Fruit fly (Drosophila melanogaster) whole organism, embryonic: ENCODE data around the gene CG44303.

Experiments
- Asciz ChIP-seq: fragments of 200-800 bp; sonication (Bioruptor generic); optimal IDR thresholded peaks from 2 replicates; lab custom pipeline; 2017; ENCODE audit warnings: missing biosample characterization, mild to moderate bottlenecking, missing genetic modification characterization, missing genetic modification reagents
- BEAF-32 ChIP-seq: fragments of 200-800 bp; sonication (Bioruptor generic); optimal IDR thresholded peaks from 3 replicates; lab custom pipeline; 2017; ENCODE audit warnings: missing biosample characterization, missing genetic modification characterization, mild to moderate bottlenecking, moderate library complexity, missing genetic modification reagents
- CG1024 ChIP-seq: fragments of 200-800 bp; sonication (Bioruptor generic); IDR thresholded peaks from 2 replicates; pipeline ENCODE4 v1.3.6; 2022; ENCODE audit warnings: missing biosample characterization, missing genetic modification characterization
- CG10959 ChIP-seq: fragments of 200-800 bp; sonication (Bioruptor generic); IDR thresholded peaks from 2 replicates; pipeline ENCODE4 v1.3.6; 2022; ENCODE audit warnings: missing biosample characterization, missing genetic modification characterization
- CG11560 ChIP-seq: fragments of 200-800 bp; sonication (Bioruptor generic); IDR thresholded peaks from 3 replicates; pipeline ENCODE4 v1.3.6; 2022; ENCODE audit warnings: missing biosample characterization, missing genetic modification characterization
- CG12219 ChIP-seq: fragments of 200-800 bp; sonication (Bioruptor generic); optimal IDR thresholded peaks from 3 replicates; lab custom pipeline; 2018; ENCODE audit warnings: missing biosample characterization, mild to moderate bottlenecking, missing genetic modification characterization
- CG13424 ChIP-seq: fragments of 200-800 bp; sonication (Bioruptor generic); optimal IDR thresholded peaks from 2 replicates; lab custom pipeline; 2019; ENCODE audit warnings: missing biosample characterization, mild to moderate bottlenecking, missing genetic modification characterization, moderate library complexity
- CG14860 ChIP-seq: fragments of 200-800 bp; sonication (Bioruptor generic); IDR thresholded peaks from 3 replicates; pipeline ENCODE4 v1.3.6; 2022; ENCODE audit warnings: missing biosample characterization, missing genetic modification characterization; ENCODE audit not compliant: partially characterized antibody
- CG15514 ChIP-seq: fragments of 200-800 bp; sonication (Bioruptor generic); optimal IDR thresholded peaks from 3 replicates; lab custom pipeline; 2017; ENCODE audit warnings: missing biosample characterization, missing genetic modification characterization, mild to moderate bottlenecking, moderate library complexity, missing genetic modification reagents
- CG16863 ChIP-seq: fragments of 200-800 bp; sonication (Bioruptor generic); optimal IDR thresholded peaks from 3 replicates; lab custom pipeline; 2016; ENCODE audit warnings: missing biosample characterization, missing genetic modification characterization
- CG31388 ChIP-seq: fragments of 200-800 bp; sonication (Bioruptor generic); optimal IDR thresholded peaks from 2 replicates; lab custom pipeline; 2016; ENCODE audit warnings: missing biosample characterization, missing genetic modification characterization
- CG33213 ChIP-seq: fragments of 200-800 bp; sonication (Bioruptor generic); optimal IDR thresholded peaks from 3 replicates; lab custom pipeline; 2016; ENCODE audit warnings: missing biosample characterization, missing genetic modification characterization
- CG33557 ChIP-seq: fragments of 200-800 bp; sonication (Bioruptor generic); optimal IDR thresholded peaks from 2 replicates; lab custom pipeline; 2019; ENCODE audit warnings: missing biosample characterization, mild to moderate bottlenecking, missing genetic modification characterization, moderate library complexity
- CG42726 ChIP-seq: fragments of 200-800 bp; sonication (Bioruptor generic); IDR thresholded peaks from 2 replicates; pipeline ENCODE4 v1.3.6; 2022; ENCODE audit warnings: missing biosample characterization, missing genetic modification characterization; ENCODE audit not compliant: partially characterized antibody
- CG4360 ChIP-seq: fragments of 200-800 bp; sonication (Bioruptor generic); IDR thresholded peaks from 2 replicates; pipeline ENCODE4 v1.3.6; 2022; ENCODE audit warnings: missing biosample characterization, missing genetic modification characterization
- CG7271 ChIP-seq: fragments of 200-800 bp; sonication (Bioruptor generic); optimal IDR thresholded peaks from 2 replicates; lab custom pipeline; 2018; ENCODE audit warnings: missing biosample characterization, mild to moderate bottlenecking, missing genetic modification characterization, moderate library complexity
- CG7357 ChIP-seq: fragments of 200-800 bp; sonication (Bioruptor generic); IDR thresholded peaks from 3 replicates; pipeline ENCODE4 v1.3.6; 2022; ENCODE audit warnings: missing biosample characterization, missing genetic modification characterization
- CG8290 ChIP-seq, 3 experiments: fragments of 200-800 bp; sonication (Bioruptor generic); optimal IDR thresholded peaks; 2 replicates each; lab custom pipeline; 2016 to 2019; ENCODE audit warnings: missing biosample characterization in 3 of 3, missing genetic modification characterization in 3 of 3, mild to moderate bottlenecking in 2 of 3, moderate library complexity in 1 of 3
- CG9437 ChIP-seq: fragments of 200-800 bp; sonication (Bioruptor generic); optimal IDR thresholded peaks from 2 replicates; lab custom pipeline; 2018; ENCODE audit warnings: missing biosample characterization, mild to moderate bottlenecking, missing genetic modification characterization
- CG9609 ChIP-seq: fragments of 200-800 bp; sonication (Bioruptor generic); optimal IDR thresholded peaks from 3 replicates; lab custom pipeline; 2016; ENCODE audit warnings: missing biosample characterization, missing genetic modification characterization
- CG9932 ChIP-seq: fragments of 200-800 bp; sonication (Bioruptor generic); IDR thresholded peaks from 2 replicates; pipeline ENCODE4 v1.3.6; 2022; ENCODE audit warnings: missing biosample characterization, missing genetic modification characterization
- CTCF ChIP-seq: fragments of 200-800 bp; sonication (Bioruptor generic); optimal IDR thresholded peaks from 2 replicates; lab custom pipeline; 2017; ENCODE audit warnings: missing biosample characterization, mild to moderate bottlenecking, missing genetic modification characterization, moderate library complexity
- CrebB ChIP-seq: fragments of 200-800 bp; sonication (Bioruptor generic); optimal IDR thresholded peaks from 3 replicates; lab custom pipeline; 2018; ENCODE audit warnings: missing biosample characterization, mild to moderate bottlenecking, missing genetic modification characterization
- Fer3 ChIP-seq: fragments of 200-800 bp; sonication (Bioruptor generic); optimal IDR thresholded peaks from 2 replicates; lab custom pipeline; 2018; ENCODE audit warnings: missing biosample characterization, mild to moderate bottlenecking, missing genetic modification characterization, moderate library complexity
- Hand ChIP-seq: fragments of 200-800 bp; sonication (Bioruptor generic); optimal IDR thresholded peaks from 2 replicates; lab custom pipeline; 2017; ENCODE audit warnings: mild to moderate bottlenecking, missing biosample characterization, missing genetic modification reagents, missing genetic modification characterization
- Hmx ChIP-seq: fragments of 200-800 bp; sonication (Bioruptor generic); optimal IDR thresholded peaks from 2 replicates; lab custom pipeline; 2016; ENCODE audit warnings: missing biosample characterization, missing genetic modification characterization
- Hr51 ChIP-seq, 2 experiments: fragments of 200-800 bp; sonication (Bioruptor generic); optimal IDR thresholded peaks; 2 replicates in 1 of 2; 3 replicates in 1 of 2; lab custom pipeline; 2016 to 2018; ENCODE audit warnings: missing biosample characterization in 2 of 2, missing genetic modification characterization in 2 of 2, mild to moderate bottlenecking in 1 of 2, moderate library complexity in 1 of 2
- Lhr ChIP-seq: fragments of 200-800 bp; sonication (Bioruptor generic); optimal IDR thresholded peaks from 3 replicates; lab custom pipeline; 2017; ENCODE audit warnings: mild to moderate bottlenecking, missing biosample characterization, missing genetic modification reagents, missing genetic modification characterization
- Med ChIP-seq: fragments of 200-800 bp; sonication (Bioruptor generic); peaks from one replicate; lab custom pipeline; 2016; ENCODE audit warnings: missing biosample characterization, missing genetic modification characterization, mild to moderate bottlenecking, inconsistent platforms, moderate library complexity
- Mrtf ChIP-seq: fragments of 200-800 bp; sonication (Bioruptor generic); IDR thresholded peaks from 3 replicates; pipeline ENCODE4 v1.3.6; 2022; ENCODE audit warnings: missing biosample characterization, missing genetic modification characterization
- Scr ChIP-seq: fragments of 200-800 bp; sonication (Bioruptor generic); IDR thresholded peaks from 2 replicates; pipeline ENCODE4 v1.3.6; 2022; ENCODE audit warnings: missing biosample characterization, missing genetic modification characterization; ENCODE audit not compliant: partially characterized antibody
- Taf1 ChIP-seq: fragments of 200-800 bp; sonication (Bioruptor generic); IDR thresholded peaks from 2 replicates; pipeline ENCODE4 v1.3.6; 2022; ENCODE audit warnings: missing biosample characterization, missing genetic modification characterization
- az2 ChIP-seq: fragments of 200-800 bp; sonication (Bioruptor generic); optimal IDR thresholded peaks from 3 replicates; lab custom pipeline; 2016; ENCODE audit warnings: missing biosample characterization, missing genetic modification characterization
- cad ChIP-seq: fragments of >200 bp; optimal IDR thresholded peaks from 2 replicates; lab custom pipeline; 2017; ENCODE audit warnings: missing biosample characterization, missing genetic modification characterization
- crc ChIP-seq: fragments of 200-800 bp; sonication (Bioruptor generic); optimal IDR thresholded peaks from 2 replicates; lab custom pipeline; 2016; ENCODE audit warnings: missing biosample characterization, missing genetic modification characterization
- dimm ChIP-seq: fragments of 200-800 bp; sonication (Bioruptor generic); IDR thresholded peaks from 2 replicates; pipeline ENCODE4 v1.3.6; 2022; ENCODE audit warnings: missing biosample characterization, missing genetic modification characterization
- dm ChIP-seq: fragments of 200-800 bp; sonication (Bioruptor generic); optimal IDR thresholded peaks from 3 replicates; lab custom pipeline; 2016; ENCODE audit warnings: missing biosample characterization, missing genetic modification characterization
- ewg ChIP-seq: fragments of 200-800 bp; sonication (Bioruptor generic); optimal IDR thresholded peaks from 3 replicates; lab custom pipeline; 2017; ENCODE audit warnings: mild to moderate bottlenecking, missing biosample characterization, missing genetic modification reagents, missing genetic modification characterization
- her ChIP-seq: fragments of 200-800 bp; sonication (Bioruptor generic); optimal IDR thresholded peaks from 2 replicates; lab custom pipeline; 2016; ENCODE audit warnings: missing biosample characterization, missing genetic modification characterization
- ken ChIP-seq: fragments of 200-800 bp; sonication (Bioruptor generic); IDR thresholded peaks from 3 replicates; pipeline ENCODE4 v1.3.6; 2022; ENCODE audit warnings: missing biosample characterization, missing genetic modification characterization
- onecut ChIP-seq: fragments of 200-800 bp; sonication (Bioruptor generic); IDR thresholded peaks from 2 replicates; pipeline ENCODE4 v1.3.6; 2022; ENCODE audit warnings: missing biosample characterization, missing genetic modification characterization
- pho ChIP-seq: fragments of 200-800 bp; sonication (Bioruptor generic); optimal IDR thresholded peaks from 2 replicates; lab custom pipeline; 2016; ENCODE audit warnings: missing biosample characterization, missing genetic modification characterization
- pum ChIP-seq: fragments of 200-800 bp; sonication (Bioruptor generic); optimal IDR thresholded peaks from 2 replicates; lab custom pipeline; 2016; ENCODE audit warnings: missing biosample characterization, missing genetic modification characterization
- rib ChIP-seq: fragments of 200-800 bp; sonication (Bioruptor generic); IDR thresholded peaks from 2 replicates; pipeline ENCODE4 v1.3.6; 2022; ENCODE audit warnings: missing biosample characterization, missing genetic modification characterization
- salm ChIP-seq: fragments of 200-800 bp; sonication (Bioruptor generic); optimal IDR thresholded peaks from 2 replicates; lab custom pipeline; 2018; ENCODE audit warnings: missing biosample characterization, mild to moderate bottlenecking, missing genetic modification characterization
- slou ChIP-seq: fragments of 200-800 bp; sonication (Bioruptor generic); optimal IDR thresholded peaks from 3 replicates; lab custom pipeline; 2016; ENCODE audit warnings: missing biosample characterization, missing genetic modification characterization
- sr ChIP-seq: fragments of 200-800 bp; sonication (Bioruptor generic); IDR thresholded peaks from 3 replicates; pipeline ENCODE4 v1.3.6; 2022; ENCODE audit warnings: missing biosample characterization, missing genetic modification characterization
- stwl ChIP-seq: fragments of 200-800 bp; sonication (Bioruptor generic); optimal IDR thresholded peaks from 3 replicates; lab custom pipeline; 2018; ENCODE audit warnings: missing biosample characterization, mild to moderate bottlenecking, missing genetic modification characterization, moderate library complexity
- vvl ChIP-seq: fragments of 200-800 bp; sonication (Bioruptor generic); IDR thresholded peaks from 2 replicates; pipeline ENCODE4 v1.3.6; 2022; ENCODE audit warnings: missing biosample characterization, missing genetic modification characterization
- wdn ChIP-seq: fragments of 200-800 bp; sonication (Bioruptor generic); IDR thresholded peaks from 2 replicates; pipeline ENCODE4 v1.3.6; 2022; ENCODE audit warnings: missing biosample characterization, missing genetic modification characterization
- yki ChIP-seq: fragments of >200 bp; optimal IDR thresholded peaks from 3 replicates; lab custom pipeline; 2018

CG44303 gene

dm6 chrX:6662876-6663551 lies 24.2 kb downstream of the CG44303 start (continued):
- TF ChIP-seq CrebB (tag; lab: Kevin White, UChicago) (no peak), rib (GFP tag; lab: Robert Waterston, UW) (no peak), CG15514 (GFP tag; lab: Kevin White, UChicago) (peak; percentile 23), cad (no peak), crc (GFP tag; lab: Kevin White, UChicago) (no peak), pho (GFP tag; lab: Kevin White, UChicago) (peak; percentile 48), CG9932 (peak; percentile 58; the same call in 1 of the 2 replicates), onecut (peak; percentile 21), CG10959 (no peak), Taf1 (GFP tag; lab: Robert Waterston, UW) (no peak), CG9609 (no peak), Mrtf (GFP tag; lab: Robert Waterston, UW) (0 out of 3 replicates have a peak, but pooled peaks have one; percentile 32), Scr (no peak), CG8290 (GFP tag; optimal IDR thresholded peaks at IDR 0.05; lab: Kevin White, UChicago) (no peak), CG8290 (tag; optimal IDR thresholded peaks at IDR 0.05; lab: Kevin White, UChicago) (peak in 1 of 2 experiments; percentile 46), BEAF-32 (GFP tag; lab: Kevin White, UChicago) (no peak), salm (tag; lab: Kevin White, UChicago) (no peak), Fer3 (tag; lab: Kevin White, UChicago) (peak; percentile 16), CG42726 (GFP tag; lab: Robert Waterston, UW) (no peak), CG13424 (tag; lab: Kevin White, UChicago) (peak; percentile 41), CG4360 (no peak), her (GFP tag; lab: Kevin White, UChicago) (peak; percentile 51), ewg (peak; percentile 18), ken (GFP tag; lab: Robert Waterston, UW) (no peak), yki (lab: Kevin White, UChicago) (no peak), CG1024 (GFP tag; lab: Robert Waterston, UW) (no peak), CG33213 (GFP tag; lab: Kevin White, UChicago) (no peak), Hr51 (GFP tag; optimal IDR thresholded peaks at IDR 0.05; lab: Kevin White, UChicago) (peak in 1 of 2 experiments; percentile 44), Hmx (no peak), Lhr (no peak), Hand (GFP tag; lab: Kevin White, UChicago) (no peak), CG11560 (no peak), wdn (GFP tag; lab: Robert Waterston, UW) (peak; percentile 36; the same call in 1 of the 2 replicates), CG7271 (no peak), CG9437 (GFP tag; lab: Kevin White, UChicago) (peak; percentile 4), stwl (tag; lab: Kevin White, UChicago) (no peak), az2 (no peak), slou (GFP tag; lab: Kevin White, UChicago) (no peak), dimm (GFP tag; lab: Robert Waterston, UW) (no peak), CG16863 (peak; percentile 49), CTCF (no peak), Asciz (GFP tag; lab: Kevin White, UChicago) (peak; percentile 31), sr (no peak), CG14860 (GFP tag; lab: Robert Waterston, UW) (no peak), CG31388 (GFP tag; lab: Kevin White, UChicago) (no peak), CG33557 (GFP tag; lab: Kevin White, UChicago) (no peak), dm (GFP tag; lab: Kevin White, UChicago) (peak; percentile 18), vvl (GFP tag; lab: Robert Waterston, UW) (peak; percentile 47), Med (GFP tag; lab: Kevin White, UChicago) (peak; percentile 84), CG7357 (no peak), CG12219 (GFP tag; lab: Kevin White, UChicago) (peak; percentile 46), pum (GFP tag; lab: Kevin White, UChicago) (peak; percentile 1)
